Worm (Caenorhabditis elegans): Measurements from ENCODE around the gene btb-17.

The btb-17 gene

ce11 chrII:3278634-3279033, 16.6 kb upstream of the btb-17 start, which contains the start of gene wht-4:
wht-4 (plus strand) TSS chrII:3278934.
- TF ChIP-seq nhr-6 (tag; optimal IDR thresholded peaks at IDR 0.05) (no peak), nhr-12 (tag; optimal IDR thresholded peaks at IDR 0.05) (no peak), skn-1 (tag; optimal IDR thresholded peaks at IDR 0.05) (no peak), crh-2 (tag; optimal IDR thresholded peaks at IDR 0.05) (no peak), lin-11 (tag; optimal IDR thresholded peaks at IDR 0.05) (no peak), nhr-129 (tag; optimal IDR thresholded peaks at IDR 0.05) (no peak), alr-1 (tag; optimal IDR thresholded peaks at IDR 0.05) (no peak), nhr-25 (tag; optimal IDR thresholded peaks at IDR 0.05) (no peak), nhr-10 (tag; optimal IDR thresholded peaks at IDR 0.05) (no peak), lsy-2 (tag; optimal IDR thresholded peaks at IDR 0.05) (no peak), ceh-82 (tag; optimal IDR thresholded peaks at IDR 0.05) (no peak), nhr-11 (tag; optimal IDR thresholded peaks at IDR 0.05) (no peak)

ce11 chrII:3282353-3282752, 12.9 kb upstream of the btb-17 start, which contains the start of gene nep-13:
nep-13 (plus strand) TSS chrII:3282653.
- TF ChIP-seq blmp-1 (tag; optimal IDR thresholded peaks at IDR 0.05; ENCODE audit: insufficient read depth) = no peak
- TF ChIP-seq unc-55 (GFP tag; optimal IDR thresholded peaks at IDR 0.05) = no peak
- TF ChIP-seq nhr-10 (tag; optimal IDR thresholded peaks at IDR 0.05) = no peak
- TF ChIP-seq nhr-77 (tag; optimal IDR thresholded peaks at IDR 0.05) = no peak
- TF ChIP-seq ztf-1 (GFP tag; conservative IDR thresholded peaks at IDR 0.05) = no peak
- no peak for TF ChIP-seq elt-3 (tag; optimal IDR thresholded peaks at IDR 0.05)
- no peak for TF ChIP-seq mdl-1 (tag; optimal IDR thresholded peaks at IDR 0.05)
- no peak for TF ChIP-seq Y55F3AM.14 (GFP tag; optimal IDR thresholded peaks at IDR 0.05)
- no peak for TF ChIP-seq snpc-4 (tag; optimal IDR thresholded peaks at IDR 0.05)
- TF ChIP-seq unc-39 (tag; optimal IDR thresholded peaks at IDR 0.05) = no peak
- no peak for TF ChIP-seq skn-1 (tag; optimal IDR thresholded peaks at IDR 0.05)
- TF ChIP-seq egl-27 (tag; optimal IDR thresholded peaks at IDR 0.05) = no peak
- no peak for TF ChIP-seq nhr-21 (tag; optimal IDR thresholded peaks at IDR 0.05)
- TF ChIP-seq ztf-11 (tag; optimal IDR thresholded peaks at IDR 0.05) = no peak
- no peak for TF ChIP-seq sem-4 (tag; optimal IDR thresholded peaks at IDR 0.05)
- no peak for TF ChIP-seq unc-62 (GFP tag; optimal IDR thresholded peaks at IDR 0.05)
- TF ChIP-seq ama-1 (optimal IDR thresholded peaks at IDR 0.05) = no peak
- TF ChIP-seq nhr-12 (tag; optimal IDR thresholded peaks at IDR 0.05) = no peak
- no peak for TF ChIP-seq nhr-6 (tag; optimal IDR thresholded peaks at IDR 0.05)

- TF ChIP-seq C34F6.9 (tag; optimal IDR thresholded peaks at IDR 0.05) (no peak), nhr-6 (tag; optimal IDR thresholded peaks at IDR 0.05) (no peak), ama-1 (optimal IDR thresholded peaks at IDR 0.05) (no peak), zag-1 (tag; optimal IDR thresholded peaks at IDR 0.05) (no peak), nhr-11 (tag; optimal IDR thresholded peaks at IDR 0.05) (no peak), nhr-129 (tag; optimal IDR thresholded peaks at IDR 0.05) (no peak)
These were observed 10.6 kb upstream of the btb-17 start, which contains the start of gene scl-15 for ce11 chrII:3284558-3284957. scl-15 (minus strand) TSS chrII:3284658.

- no peak for TF ChIP-seq R02D3.7 (tag; optimal IDR thresholded peaks at IDR 0.05)
- no peak for TF ChIP-seq snpc-4 (tag; optimal IDR thresholded peaks at IDR 0.05)
- TF ChIP-seq nhr-10 (tag; optimal IDR thresholded peaks at IDR 0.05) = no peak
- no peak for TF ChIP-seq nhr-6 (tag; optimal IDR thresholded peaks at IDR 0.05)
- TF ChIP-seq F13H6.1 (tag; optimal IDR thresholded peaks at IDR 0.05) = no peak
- TF ChIP-seq fos-1 (tag; optimal IDR thresholded peaks at IDR 0.05) = no peak
- no peak for TF ChIP-seq nhr-23 (tag; optimal IDR thresholded peaks at IDR 0.05)
- TF ChIP-seq lin-39 (tag; optimal IDR thresholded peaks at IDR 0.05) = no peak
- no peak for TF ChIP-seq nhr-129 (tag; optimal IDR thresholded peaks at IDR 0.05)
- no peak for TF ChIP-seq nhr-77 (tag; optimal IDR thresholded peaks at IDR 0.05)
- TF ChIP-seq ceh-82 (tag; optimal IDR thresholded peaks at IDR 0.05) = no peak
- no peak for TF ChIP-seq unc-55 (GFP tag; optimal IDR thresholded peaks at IDR 0.05)
- TF ChIP-seq sma-3 (GFP tag; optimal IDR thresholded peaks at IDR 0.05) = no peak
- no peak for TF ChIP-seq Y55F3AM.14 (GFP tag; optimal IDR thresholded peaks at IDR 0.05)
- TF ChIP-seq C34F6.9 (tag; optimal IDR thresholded peaks at IDR 0.05) = no peak
- no peak for TF ChIP-seq ZK546.5 (tag; optimal IDR thresholded peaks at IDR 0.05)
- TF ChIP-seq dmd-4 (tag; optimal IDR thresholded peaks at IDR 0.05) = no peak
- TF ChIP-seq nhr-237 (tag; optimal IDR thresholded peaks at IDR 0.05) = no peak
These were observed 8.1 kb upstream of the btb-17 start, which contains the start of gene sri-63 for ce11 chrII:3287073-3287472. sri-63 (plus strand) TSS chrII:3287373.
